Worm (Caenorhabditis elegans) whole organism, L4/young adult: ENCODE measurements around the gene cest-33.

Experiments
- W03F9.2 ChIP-seq: fragments of 150-350 bp; optimal IDR thresholded peaks from 2 replicates; lab custom pipeline; 2014; ENCODE audit warnings: missing biosample characterization, missing genetic modification characterization
- him-1 ChIP-seq: sonication (generic microtip); optimal IDR thresholded peaks from 2 replicates; lab custom pipeline; 2016; ENCODE audit warnings: missing genotype, missing genetic modification reagents, missing genetic modification characterization, missing compliant biosample characterization

DNA sequence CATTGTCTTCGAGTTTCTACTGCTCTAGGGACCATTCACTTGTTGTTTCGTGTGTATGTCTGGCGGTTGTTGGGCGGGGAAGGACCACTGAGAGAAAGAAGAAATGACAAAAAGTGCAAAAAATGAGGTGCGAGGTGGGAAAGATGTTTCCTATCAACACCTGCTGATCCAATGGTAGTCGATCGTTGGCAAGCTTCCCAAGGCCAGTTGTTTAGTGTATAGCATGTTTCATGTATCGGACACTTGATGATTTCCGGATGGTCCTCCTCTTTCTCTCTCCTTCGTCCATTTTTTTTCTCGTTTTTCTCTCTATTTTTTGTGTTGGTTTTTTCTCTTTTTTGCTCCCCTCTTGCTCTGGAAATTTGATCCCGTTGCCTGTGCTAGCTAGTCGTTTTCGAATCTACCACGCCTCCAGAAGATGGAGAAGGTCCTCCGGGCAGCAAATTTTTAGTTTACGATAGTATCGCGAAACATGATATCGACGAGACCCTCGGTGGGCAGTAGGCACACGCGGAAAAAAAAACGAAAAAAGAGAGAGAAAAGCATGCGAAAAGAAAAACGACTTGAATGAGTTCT is 19.3 kb downstream of the cest-33 start:
- TF ChIP-seq him-1 (tag; lab: Kevin White, UChicago) (no peak), W03F9.2 (tag; lab: Kevin White, UChicago) (no peak)
